Fruit fly (Drosophila melanogaster) whole organism: Measurements from ENCODE around the gene mal.

Experiments used
- pan ChIP-seq: fragments of >200 bp; optimal IDR thresholded peaks from 2 replicates; lab custom pipeline; 2017
- psq ChIP-seq: fragments of >200 bp; optimal IDR thresholded peaks from 2 replicates; lab custom pipeline; 2017
- usp ChIP-seq: fragments of >200 bp; optimal IDR thresholded peaks from 2 replicates; lab custom pipeline; 2017; ENCODE audit warnings: missing biosample characterization, missing genetic modification characterization, mixed read lengths

- TF ChIP-seq psq (lab: Kevin White, UChicago) = no peak
- no peak for TF ChIP-seq pan (lab: Kevin White, UChicago)
- no peak for TF ChIP-seq usp
Measured at dm6 chrX:20391230-20391629, 38.2 kb upstream of the mal start.
